Fruit fly (Drosophila melanogaster) whole organism, adult: ENCODE data around the gene CG1317.

ENCODE experiments used
- CG14711 ChIP-seq: fragments of 200-800 bp; sonication (Bioruptor generic); optimal IDR thresholded peaks from 2 replicates; lab custom pipeline; 2018; ENCODE audit warnings: missing biosample characterization, mild to moderate bottlenecking, missing genetic modification characterization, moderate library complexity
- CG1620 ChIP-seq: fragments of 200-800 bp; sonication (Bioruptor generic); optimal IDR thresholded peaks from 2 replicates; lab custom pipeline; 2016; ENCODE audit warnings: missing biosample characterization, missing genetic modification characterization
- CG33017 ChIP-seq: fragments of 200-800 bp; sonication (Bioruptor generic); optimal IDR thresholded peaks from 2 replicates; lab custom pipeline; 2018; ENCODE audit warnings: missing biosample characterization, mild to moderate bottlenecking, missing genetic modification characterization, moderate library complexity
- Clk ChIP-seq: fragments of 200-800 bp; sonication (Bioruptor generic); optimal IDR thresholded peaks from 2 replicates; lab custom pipeline; 2017; ENCODE audit warnings: missing biosample characterization, missing genetic modification characterization
- ovo ChIP-seq: fragments of 200-800 bp; sonication (Bioruptor generic); optimal IDR thresholded peaks from 2 replicates; lab custom pipeline; 2016; ENCODE audit warnings: missing biosample characterization, missing genetic modification characterization
- tj ChIP-seq: fragments of 200-800 bp; sonication (Bioruptor generic); optimal IDR thresholded peaks from 3 replicates; lab custom pipeline; 2017; ENCODE audit warnings: missing biosample characterization, mild to moderate bottlenecking, missing genetic modification characterization, moderate library complexity
- toe ChIP-seq: fragments of 200-800 bp; sonication (Bioruptor generic); optimal IDR thresholded peaks from 2 replicates; lab custom pipeline; 2016; ENCODE audit warnings: missing biosample characterization, missing genetic modification characterization

DNA sequence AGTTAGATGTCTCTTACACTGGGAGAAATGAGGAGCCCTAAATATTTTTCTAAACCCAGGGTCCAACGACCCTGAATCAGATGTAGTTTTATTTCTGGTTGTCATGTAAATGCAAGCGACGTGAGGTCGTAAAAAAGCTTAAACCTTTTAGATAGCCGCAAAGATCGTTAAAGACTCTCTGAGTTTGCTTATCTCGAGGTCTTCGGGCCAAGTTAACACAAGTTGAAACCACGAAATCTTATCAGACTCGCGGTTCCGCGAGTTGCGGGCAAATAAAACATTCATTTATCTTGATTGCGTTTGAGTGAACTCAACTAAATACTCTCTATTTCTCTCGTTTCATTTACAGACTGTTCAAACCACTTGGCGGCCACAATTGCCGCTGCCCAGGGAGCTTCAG lies 30.5 kb upstream of the CG1317 start:
- TF ChIP-seq CG14711 (tag; lab: Kevin White, UChicago): no peak
- no peak for TF ChIP-seq ovo (GFP tag; lab: Kevin White, UChicago)
- no peak for TF ChIP-seq tj (GFP tag; lab: Kevin White, UChicago)
- TF ChIP-seq Clk (GFP tag; lab: Kevin White, UChicago): no peak
- no peak for TF ChIP-seq toe (GFP tag; lab: Kevin White, UChicago)
- peak; percentile 11 for TF ChIP-seq CG33017 (tag; lab: Kevin White, UChicago)
- no peak for TF ChIP-seq CG1620 (GFP tag; lab: Kevin White, UChicago)
